Fruit fly (Drosophila melanogaster) whole organism: ENCODE measurements around the gene CG46441.

ENCODE experiments used
- CG8478 ChIP-seq: fragments of >200 bp; optimal IDR thresholded peaks from 2 replicates; lab custom pipeline; 2018; ENCODE audit warnings: inconsistent platforms
- EcR ChIP-seq, 2 experiments: fragments of >200 bp; optimal IDR thresholded peaks; 2 replicates each; lab custom pipeline; 2017; ENCODE audit warnings: missing biosample characterization in 2 of 2, missing genetic modification characterization in 2 of 2, missing genetic modification reagents in 2 of 2
- pan ChIP-seq: fragments of >200 bp; optimal IDR thresholded peaks from 2 replicates; lab custom pipeline; 2017
- psq ChIP-seq: fragments of >200 bp; optimal IDR thresholded peaks from 2 replicates; lab custom pipeline; 2017
- usp ChIP-seq: fragments of >200 bp; optimal IDR thresholded peaks from 2 replicates; lab custom pipeline; 2017; ENCODE audit warnings: missing biosample characterization, missing genetic modification characterization, mixed read lengths

dm6 chr3R:20543719-20544118 lies 41.9 kb upstream of the CG46441 start:
- TF ChIP-seq usp (GFP tag; lab: Kevin White, UChicago) (no peak), EcR (GFP tag; optimal IDR thresholded peaks at IDR 0.05; lab: Kevin White, UChicago) (no peak), pan (lab: Kevin White, UChicago) (no peak), CG8478 (lab: Kevin White, UChicago) (no peak), psq (lab: Kevin White, UChicago) (no peak)
